Worm (Caenorhabditis elegans) whole organism, L4 larva: ENCODE measurements around the gene scrm-7.

Experiments used
- aha-1 ChIP-seq: fragments of 150-350 bp; peaks from one replicate; lab custom pipeline; 2014; ENCODE audit warnings: missing biosample characterization, missing genetic modification characterization
- aly-2 ChIP-seq: sonication (generic microtip); optimal IDR thresholded peaks from 2 replicates; lab custom pipeline; 2018; ENCODE audit warnings: missing biosample characterization, missing genetic modification characterization
- ces-1 ChIP-seq: fragments of 150-350 bp; sonication (generic microtip); optimal IDR thresholded peaks from 4 replicates; lab custom pipeline; 2014; ENCODE audit warnings: missing biosample characterization, missing genetic modification reagents, missing genetic modification characterization
- jun-1 ChIP-seq: fragments of 150-350 bp; optimal IDR thresholded peaks from 2 replicates; lab custom pipeline; 2014; ENCODE audit warnings: missing biosample characterization, missing genetic modification reagents, missing genetic modification characterization
- mxl-2 ChIP-seq: fragments of 200-800 bp; sonication (Bioruptor generic); conservative IDR thresholded peaks from 2 replicates; pipeline ENCODE4 v1.3.6; 2022; ENCODE audit warnings: missing genetic modification reagents, missing genetic modification characterization, missing compliant biosample characterization
- pha-4 ChIP-seq, 2 experiments: fragments of 150-350 bp in 1 of 2; fragments of 200-800 bp in 1 of 2; sonication (Bioruptor generic) in 1 of 2; IDR thresholded peaks in 1 of 2; optimal IDR thresholded peaks in 1 of 2; 2 replicates each; pipeline versions ENCODE4 v1.3.6 to Lab custom; 2014 to 2022; ENCODE audit warnings: missing genetic modification characterization in 2 of 2, missing genetic modification reagents in 2 of 2, missing biosample characterization in 1 of 2, missing compliant biosample characterization in 1 of 2
- snpc-1.2 ChIP-seq: fragments of 200-800 bp; sonication (Bioruptor generic); IDR thresholded peaks from 2 replicates; pipeline ENCODE4 v1.3.6; 2022; ENCODE audit warnings: missing genetic modification reagents, missing genetic modification characterization, missing compliant biosample characterization
- unc-39 ChIP-seq: sonication (generic microtip); optimal IDR thresholded peaks from 2 replicates; lab custom pipeline; 2017; ENCODE audit warnings: missing biosample characterization, missing genetic modification characterization
- vab-7 ChIP-seq: fragments of 200-800 bp; sonication (Bioruptor generic); IDR thresholded peaks from 2 replicates; pipeline ENCODE4 v1.3.6; 2022; ENCODE audit warnings: missing genetic modification reagents, missing genetic modification characterization, missing compliant biosample characterization
- zfp-3 ChIP-seq: fragments of 200-800 bp; sonication (Bioruptor generic); conservative IDR thresholded peaks from 2 replicates; pipeline ENCODE4 v1.3.6; 2022; ENCODE audit warnings: missing genetic modification reagents, missing genetic modification characterization, missing compliant biosample characterization
- zip-2 ChIP-seq: fragments of 150-350 bp; optimal IDR thresholded peaks from 2 replicates; lab custom pipeline; 2014; ENCODE audit warnings: missing biosample characterization, missing genetic modification characterization

DNA sequence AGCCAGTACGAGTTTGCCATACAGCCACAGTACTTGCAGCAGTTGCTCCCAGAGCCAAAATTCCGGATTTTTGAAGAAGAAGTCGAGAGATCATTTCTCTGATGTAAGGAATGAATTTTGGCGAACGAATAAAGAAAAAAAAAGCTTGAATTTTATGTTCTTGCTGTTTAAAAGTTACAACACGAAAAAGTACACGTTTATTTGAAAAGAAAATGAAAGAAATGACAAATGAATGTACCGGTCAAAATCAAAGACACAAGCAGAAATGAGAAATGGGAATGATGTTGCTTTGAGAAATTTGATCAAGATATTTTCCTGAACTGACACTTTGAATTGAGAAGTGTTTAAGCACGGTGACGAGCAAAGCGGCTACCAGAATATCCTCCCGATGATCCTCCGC is 38.3 kb downstream of the scrm-7 start, which contains the start of gene Y50E8A.6:
- TF ChIP-seq aly-2 (tag; lab: Kevin White, UChicago), result no peak
- no peak for TF ChIP-seq zfp-3 (GFP tag; lab: Robert Waterston, UW)
- TF ChIP-seq pha-4 (GFP tag; IDR thresholded peaks at IDR 0.05; lab: Robert Waterston, UW), result no peak
- no peak for TF ChIP-seq pha-4 (tag; optimal IDR thresholded peaks at IDR 0.05; lab: Kevin White, UChicago)
- no peak for TF ChIP-seq unc-39 (tag; lab: Kevin White, UChicago)
- TF ChIP-seq mxl-2, result no peak
- TF ChIP-seq snpc-1.2, result no peak
- TF ChIP-seq zip-2 (tag; lab: Kevin White, UChicago), result no peak
- no peak for TF ChIP-seq vab-7
- no peak for TF ChIP-seq jun-1 (tag; lab: Kevin White, UChicago)
- TF ChIP-seq aha-1 (tag; lab: Kevin White, UChicago), result no peak
- no peak for TF ChIP-seq ces-1 (GFP tag; lab: Kevin White, UChicago)
